Fruit fly (Drosophila melanogaster) whole organism, wandering third instar larva: ENCODE results near the gene Calx.

Source experiments
- Abd-B ChIP-seq: fragments of >200 bp; optimal IDR thresholded peaks from 2 replicates; lab custom pipeline; 2017; ENCODE audit warnings: missing biosample characterization, missing genetic modification characterization
- CG32264 ChIP-seq: fragments of 200-800 bp; sonication (Bioruptor generic); optimal IDR thresholded peaks from 2 replicates; lab custom pipeline; 2016; ENCODE audit warnings: missing biosample characterization, missing genetic modification characterization
- CG9705 ChIP-seq: fragments of 200-800 bp; sonication (Bioruptor generic); optimal IDR thresholded peaks from 2 replicates; lab custom pipeline; 2018; ENCODE audit warnings: missing biosample characterization, mild to moderate bottlenecking, missing genetic modification characterization
- CrebA ChIP-seq: fragments of 200-800 bp; sonication (Bioruptor generic); optimal IDR thresholded peaks from 2 replicates; lab custom pipeline; 2016; ENCODE audit warnings: missing biosample characterization, mild to moderate bottlenecking, missing genetic modification characterization, borderline replicate concordance
- Dfd ChIP-seq: fragments of >200 bp; optimal IDR thresholded peaks from 2 replicates; lab custom pipeline; 2017; ENCODE audit warnings: missing biosample characterization, missing genetic modification characterization
- Dif ChIP-seq: fragments of 200-275, 200-300 bp; sonication (Bioruptor generic); optimal IDR thresholded peaks from 2 replicates; lab custom pipeline; 2018; ENCODE audit warnings: missing biosample characterization, missing genetic modification characterization; ENCODE audit not compliant: partially characterized antibody
- GATAd ChIP-seq: sonication (Bioruptor generic); optimal IDR thresholded peaks from 2 replicates; lab custom pipeline; 2016; ENCODE audit warnings: missing biosample characterization, missing genetic modification characterization
- HLH106 ChIP-seq: fragments of 200-800 bp; optimal IDR thresholded peaks from 3 replicates; lab custom pipeline; 2019; ENCODE audit warnings: missing biosample characterization, mild to moderate bottlenecking, missing genetic modification characterization, moderate library complexity
- Hnf4 ChIP-seq: fragments of 200-800 bp; sonication (Bioruptor generic); optimal IDR thresholded peaks from 2 replicates; lab custom pipeline; 2016; ENCODE audit warnings: missing biosample characterization, mild to moderate bottlenecking, missing genetic modification characterization
- Hr78 ChIP-seq: fragments of >200 bp; optimal IDR thresholded peaks from 2 replicates; lab custom pipeline; 2017; ENCODE audit warnings: missing biosample characterization, missing genetic modification characterization
- Hr83 ChIP-seq: fragments of 200-300 bp; sonication (Bioruptor generic); optimal IDR thresholded peaks from 2 replicates; lab custom pipeline; 2016; ENCODE audit warnings: missing biosample characterization, mild to moderate bottlenecking, missing genetic modification characterization, moderate library complexity; ENCODE audit not compliant: poor library complexity, severe bottlenecking
- Jra ChIP-seq: sonication (Bioruptor generic); optimal IDR thresholded peaks from 2 replicates; lab custom pipeline; 2016; ENCODE audit warnings: missing biosample characterization, missing genetic modification characterization
- Mio ChIP-seq: sonication (Bioruptor generic); optimal IDR thresholded peaks from 2 replicates; lab custom pipeline; 2016; ENCODE audit warnings: missing biosample characterization, missing genetic modification characterization
- Myc ChIP-seq: fragments of >200 bp; optimal IDR thresholded peaks from 2 replicates; lab custom pipeline; 2017
- N ChIP-seq: fragments of >200 bp; optimal IDR thresholded peaks from 2 replicates; lab custom pipeline; 2018; ENCODE audit warnings: missing biosample characterization, missing external identifiers, missing genetic modification characterization
- OdsH ChIP-seq: fragments of 200-800 bp; sonication (Bioruptor generic); optimal IDR thresholded peaks from 2 replicates; lab custom pipeline; 2016; ENCODE audit warnings: missing biosample characterization, mild to moderate bottlenecking, missing genetic modification characterization
- Rel ChIP-seq, 2 experiments: fragments of 200-800 bp; sonication (Bioruptor generic) in 1 of 2; optimal IDR thresholded peaks; 2 replicates in 1 of 2; 3 replicates in 1 of 2; lab custom pipeline; 2016 to 2019; ENCODE audit warnings: mild to moderate bottlenecking in 2 of 2, missing biosample characterization in 2 of 2, missing genetic modification characterization in 2 of 2, moderate library complexity in 1 of 2
- Sp1 ChIP-seq: fragments of 200-800 bp; sonication (Bioruptor generic); optimal IDR thresholded peaks from 3 replicates; lab custom pipeline; 2019; ENCODE audit warnings: missing biosample characterization, mild to moderate bottlenecking, missing genetic modification characterization, moderate library complexity
- Vsx2 ChIP-seq: fragments of 200-300, 225-300 bp; sonication (Bioruptor generic); optimal IDR thresholded peaks from 2 replicates; lab custom pipeline; 2018; ENCODE audit warnings: missing biosample characterization, missing genetic modification characterization; ENCODE audit not compliant: partially characterized antibody
- br ChIP-seq: fragments of 200-800 bp; sonication (Bioruptor generic); optimal IDR thresholded peaks from 2 replicates; lab custom pipeline; 2016; ENCODE audit warnings: missing biosample characterization, missing genetic modification characterization
- brk ChIP-seq: fragments of 200-800 bp; sonication (Bioruptor generic); optimal IDR thresholded peaks from 2 replicates; lab custom pipeline; 2016; ENCODE audit warnings: missing biosample characterization, mild to moderate bottlenecking, missing genetic modification characterization
- dl ChIP-seq, 2 experiments: fragments of 175-275, 200-275 bp in 1 of 2; fragments of 200-275 bp in 1 of 2; sonication (Bioruptor generic); optimal IDR thresholded peaks; lab custom pipeline; 2018; ENCODE audit warnings: mild to moderate bottlenecking in 2 of 2, missing biosample characterization in 2 of 2, missing genetic modification characterization in 2 of 2, moderate library complexity in 2 of 2; ENCODE audit not compliant: partially characterized antibody in 2 of 2, insufficient read depth in 1 of 2
- dmrt93B ChIP-seq: fragments of 200-800 bp; sonication (Bioruptor generic); optimal IDR thresholded peaks from 2 replicates; lab custom pipeline; 2018; ENCODE audit warnings: missing biosample characterization, mild to moderate bottlenecking, missing genetic modification characterization
- dsf ChIP-seq: sonication (Bioruptor generic); optimal IDR thresholded peaks from 2 replicates; lab custom pipeline; 2016; ENCODE audit warnings: missing biosample characterization, missing genetic modification characterization, borderline replicate concordance
- ey ChIP-seq: fragments of 200-800 bp; sonication (Bioruptor generic); optimal IDR thresholded peaks from 2 replicates; lab custom pipeline; 2016; ENCODE audit warnings: missing biosample characterization, missing genetic modification characterization
- foxo ChIP-seq, 2 experiments: fragments of 200-800 bp; sonication (Bioruptor generic); optimal IDR thresholded peaks; 2 replicates in 1 of 2; 3 replicates in 1 of 2; lab custom pipeline; 2016 to 2017; ENCODE audit warnings: missing biosample characterization in 2 of 2, missing genetic modification characterization in 2 of 2
- fru ChIP-seq: fragments of 200-800 bp; sonication (Bioruptor generic); optimal IDR thresholded peaks from 3 replicates; lab custom pipeline; 2016; ENCODE audit warnings: missing biosample characterization, mild to moderate bottlenecking, missing genetic modification characterization
- h ChIP-seq: fragments of 200-800 bp; sonication (Bioruptor generic); optimal IDR thresholded peaks from 3 replicates; lab custom pipeline; 2016; ENCODE audit warnings: missing biosample characterization, mild to moderate bottlenecking, missing genetic modification characterization
- jim ChIP-seq: fragments of 175-275, 200-325 bp; sonication (Bioruptor generic); optimal IDR thresholded peaks from 2 replicates; lab custom pipeline; 2016; ENCODE audit warnings: missing biosample characterization, mild to moderate bottlenecking, missing genetic modification characterization
- lola ChIP-seq: fragments of >200 bp; optimal IDR thresholded peaks from 2 replicates; lab custom pipeline; 2017; ENCODE audit warnings: missing biosample characterization, missing genetic modification characterization
- pan ChIP-seq: fragments of >200 bp; optimal IDR thresholded peaks from 2 replicates; lab custom pipeline; 2017
- psq ChIP-seq: fragments of 200-800 bp; sonication (Bioruptor generic); optimal IDR thresholded peaks from 3 replicates; lab custom pipeline; 2017; ENCODE audit warnings: missing biosample characterization, mild to moderate bottlenecking, missing genetic modification characterization, moderate library complexity
- rgr ChIP-seq: fragments of 200-800 bp; sonication (Bioruptor generic); optimal IDR thresholded peaks from 3 replicates; lab custom pipeline; 2016; ENCODE audit warnings: missing biosample characterization, mild to moderate bottlenecking, missing genetic modification characterization
- sage ChIP-seq: fragments of 200-800 bp; sonication (Bioruptor generic); optimal IDR thresholded peaks from 2 replicates; lab custom pipeline; 2016; ENCODE audit warnings: missing biosample characterization, mild to moderate bottlenecking, missing genetic modification characterization
- sv ChIP-seq: fragments of 200-800 bp; sonication (Bioruptor generic); optimal IDR thresholded peaks from 3 replicates; lab custom pipeline; 2016; ENCODE audit warnings: missing biosample characterization, missing genetic modification characterization
- tai ChIP-seq: sonication (Bioruptor generic); optimal IDR thresholded peaks from 2 replicates; lab custom pipeline; 2016; ENCODE audit warnings: missing biosample characterization, missing genetic modification characterization
- usp ChIP-seq: fragments of >200 bp; optimal IDR thresholded peaks from 2 replicates; lab custom pipeline; 2017; ENCODE audit warnings: missing biosample characterization, missing genetic modification characterization
- woc ChIP-seq: sonication (Bioruptor generic); optimal IDR thresholded peaks from 2 replicates; lab custom pipeline; 2016; ENCODE audit warnings: missing biosample characterization, mild to moderate bottlenecking, missing genetic modification characterization

The Calx gene

dm6 chr3R:21017464-21018080 lies 39.6 kb downstream of the Calx start, which contains the start of gene Rlip:
Gene Rlip, plus strand, starts transcription at chr3R:21017684.
- peak in 1 of 2 experiments; percentile 67 for TF ChIP-seq foxo (GFP tag; optimal IDR thresholded peaks at IDR 0.05; lab: Kevin White, UChicago)
- TF ChIP-seq Jra (GFP tag; lab: Kevin White, UChicago): no peak
- TF ChIP-seq Dfd (GFP tag; lab: Kevin White, UChicago): no peak
- no peak for TF ChIP-seq jim (GFP tag; lab: Kevin White, UChicago)
- no peak for TF ChIP-seq lola (GFP tag; lab: Kevin White, UChicago)
- no peak for TF ChIP-seq Vsx2
- TF ChIP-seq Hr78 (GFP tag; lab: Kevin White, UChicago): no peak
- no peak for TF ChIP-seq Sp1 (GFP tag; lab: Kevin White, UChicago)
- TF ChIP-seq sage (GFP tag; lab: Kevin White, UChicago): no peak
- no peak for TF ChIP-seq CrebA
- peak; percentile 42 for TF ChIP-seq HLH106 (tag; lab: Kevin White, UChicago)
- no peak for TF ChIP-seq N
- no peak for TF ChIP-seq Hr83
- peak; percentile 50 for TF ChIP-seq rgr (GFP tag; lab: Kevin White, UChicago)
- TF ChIP-seq Myc: no peak
- no peak for TF ChIP-seq Dif
- peak; percentile 9 for TF ChIP-seq psq (GFP tag; lab: Kevin White, UChicago)
- no peak for TF ChIP-seq woc
- TF ChIP-seq Hnf4: peak; percentile 52
- no peak for TF ChIP-seq OdsH (GFP tag; lab: Kevin White, UChicago)
- no peak for TF ChIP-seq tai (GFP tag; lab: Kevin White, UChicago)
- no peak for TF ChIP-seq dsf (GFP tag; lab: Kevin White, UChicago)
- peak; percentile 62 for TF ChIP-seq fru (GFP tag; lab: Kevin White, UChicago)
- no peak for TF ChIP-seq pan (lab: Kevin White, UChicago)
- no peak for TF ChIP-seq GATAd (GFP tag; lab: Kevin White, UChicago)
- no peak for TF ChIP-seq CG32264
- TF ChIP-seq dmrt93B: peak; percentile 27
- TF ChIP-seq ey: no peak
- peak; percentile 59 for TF ChIP-seq h (GFP tag; lab: Kevin White, UChicago)
- TF ChIP-seq sv: no peak
- TF ChIP-seq brk (GFP tag; lab: Kevin White, UChicago): no peak
- no peak for TF ChIP-seq Mio (GFP tag; lab: Kevin White, UChicago)
- TF ChIP-seq Rel (GFP tag; optimal IDR thresholded peaks at IDR 0.05; lab: Kevin White, UChicago): no peak
- peak; percentile 17 for TF ChIP-seq Rel (tag; optimal IDR thresholded peaks at IDR 0.05; lab: Kevin White, UChicago)
- TF ChIP-seq usp (GFP tag; lab: Kevin White, UChicago): no peak
- TF ChIP-seq CG9705 (GFP tag; lab: Kevin White, UChicago): peak; percentile 30
- TF ChIP-seq br (GFP tag; lab: Kevin White, UChicago): no peak
- TF ChIP-seq dl (GFP tag; optimal IDR thresholded peaks at IDR 0.05; lab: Kevin White, UChicago; ENCODE audit: insufficient read depth in 1 of 2, partially characterized antibody in 2 of 2): no peak
- no peak for TF ChIP-seq Abd-B (GFP tag; lab: Kevin White, UChicago)
- TF ChIP-seq, all 38 proteins: peak for 10

dm6 chr3R:21019073-21019472 lies 41.1 kb downstream of the Calx start:
- no peak for TF ChIP-seq rgr (GFP tag; lab: Kevin White, UChicago)
- TF ChIP-seq Abd-B (GFP tag; lab: Kevin White, UChicago): no peak
- TF ChIP-seq br (GFP tag; lab: Kevin White, UChicago): no peak
- no peak for TF ChIP-seq GATAd (GFP tag; lab: Kevin White, UChicago)
- peak; percentile 27 for TF ChIP-seq brk (GFP tag; lab: Kevin White, UChicago)
- TF ChIP-seq h (GFP tag; lab: Kevin White, UChicago): peak; percentile 7
- peak in 1 of 2 experiments; percentile 31 for TF ChIP-seq foxo (GFP tag; optimal IDR thresholded peaks at IDR 0.05; lab: Kevin White, UChicago)
- TF ChIP-seq sv: no peak
- TF ChIP-seq CG9705 (GFP tag; lab: Kevin White, UChicago): no peak
